Worm (Caenorhabditis elegans): ENCODE results near the gene F21C10.19.

Gene F21C10.19

ce11 chrV:9162118-9162729 lies 31.4 kb downstream of the F21C10.19 start:
- peak; percentile 96 for TF ChIP-seq set-16 (GFP tag; IDR thresholded peaks at IDR 0.05)
- TF ChIP-seq T26A8.4 (GFP tag; IDR thresholded peaks at IDR 0.05), result 0 out of 2 replicates have a peak, but pooled peaks have one; percentile 43
- no peak for TF ChIP-seq hlh-30 (tag; optimal IDR thresholded peaks at IDR 0.05; ENCODE audit: insufficient read depth)
- no peak for TF ChIP-seq daf-12 (tag; optimal IDR thresholded peaks at IDR 0.05)
- no peak for TF ChIP-seq lir-3 (tag; optimal IDR thresholded peaks at IDR 0.05)
- TF ChIP-seq egl-43 (GFP tag; IDR thresholded peaks at IDR 0.05), result 0 out of 2 replicates have a peak, but pooled peaks have one; percentile 32

- no peak for TF ChIP-seq ceh-28 (tag; optimal IDR thresholded peaks at IDR 0.05)
- no peak for TF ChIP-seq fkh-10 (GFP tag; optimal IDR thresholded peaks at IDR 0.05)
- no peak for TF ChIP-seq aly-2 (tag; optimal IDR thresholded peaks at IDR 0.05)
- TF ChIP-seq hlh-11 (tag; optimal IDR thresholded peaks at IDR 0.05), result no peak
- TF ChIP-seq egl-43 (GFP tag; IDR thresholded peaks at IDR 0.05), result no peak
- no peak for TF ChIP-seq nhr-102 (tag; optimal IDR thresholded peaks at IDR 0.05)
- TF ChIP-seq pqm-1 (tag; optimal IDR thresholded peaks at IDR 0.05), result no peak
- TF ChIP-seq F37D6.2 (tag; optimal IDR thresholded peaks at IDR 0.05), result no peak
- TF ChIP-seq lin-15B (tag; optimal IDR thresholded peaks at IDR 0.05), result no peak
- no peak for TF ChIP-seq unc-130 (GFP tag; optimal IDR thresholded peaks at IDR 0.05)
- TF ChIP-seq hif-1 (tag; optimal IDR thresholded peaks at IDR 0.05), result no peak
- TF ChIP-seq nhr-48 (tag; optimal IDR thresholded peaks at IDR 0.05), result no peak
Measured at ce11 chrV:9162955-9163468, 32.1 kb downstream of the F21C10.19 start, which contains the start of gene col-145. TSS of gene col-145 (minus strand) at chrV:9163005.

- TF ChIP-seq arid-1 (GFP tag; conservative IDR thresholded peaks at IDR 0.05), result no peak
- TF ChIP-seq unc-62 (GFP tag; optimal IDR thresholded peaks at IDR 0.05 in 1 of 2), result peak in 1 of 2 experiments; percentile 24
- no peak for TF ChIP-seq unc-62 (tag; optimal IDR thresholded peaks at IDR 0.05)
- TF ChIP-seq ama-1 (optimal IDR thresholded peaks at IDR 0.05), result peak; percentile 98
- TF ChIP-seq mes-2 (tag; optimal IDR thresholded peaks at IDR 0.05; ENCODE audit: poor library complexity, severe bottlenecking), result peak; percentile 35
- TF ChIP-seq lir-3 (tag; optimal IDR thresholded peaks at IDR 0.05), result no peak
- TF ChIP-seq T26A8.4 (GFP tag; IDR thresholded peaks at IDR 0.05), result 0 out of 2 replicates have a peak, but pooled peaks have one; percentile 52
- TF ChIP-seq hif-1 (tag; optimal IDR thresholded peaks at IDR 0.05), result no peak
- peak; percentile 39 for TF ChIP-seq mep-1 (tag; optimal IDR thresholded peaks at IDR 0.05)
- TF ChIP-seq pha-4 (GFP tag; IDR thresholded peaks at IDR 0.05), result no peak
- no peak for TF ChIP-seq pha-4 (tag; optimal IDR thresholded peaks at IDR 0.05)
- TF ChIP-seq nhr-11 (tag; optimal IDR thresholded peaks at IDR 0.05), result no peak
- no peak for TF ChIP-seq Y105C5A.15 (GFP tag; IDR thresholded peaks at IDR 0.05)
Measured at ce11 chrV:9163897-9164296, 33.0 kb downstream of the F21C10.19 start.

- TF ChIP-seq nhr-42 (GFP tag; IDR thresholded peaks at IDR 0.05), result 0 out of 2 replicates have a peak, but pooled peaks have one; percentile 18
- TF ChIP-seq T26A8.4 (GFP tag; IDR thresholded peaks at IDR 0.05), result 0 out of 2 replicates have a peak, but pooled peaks have one; percentile 33
- peak; percentile 76 for TF ChIP-seq nhr-25 (tag; optimal IDR thresholded peaks at IDR 0.05; ENCODE audit: borderline replicate concordance, insufficient read depth)
- no peak for TF ChIP-seq R02D3.7 (tag; optimal IDR thresholded peaks at IDR 0.05)
- no peak for TF ChIP-seq attf-4 (tag; optimal IDR thresholded peaks at IDR 0.05)
- TF ChIP-seq ceh-44 (GFP tag; IDR thresholded peaks at IDR 0.05), result no peak
- TF ChIP-seq ztf-7 (tag; optimal IDR thresholded peaks at IDR 0.05), result no peak
- TF ChIP-seq daf-16 (GFP tag; optimal IDR thresholded peaks at IDR 0.05), result no peak
- TF ChIP-seq daf-16 (tag; optimal IDR thresholded peaks at IDR 0.05), result no peak
- TF ChIP-seq snpc-1.2 (GFP tag; IDR thresholded peaks at IDR 0.05), result peak; percentile 35; the same call in 1 of the 2 replicates
- no peak for TF ChIP-seq lin-29 (GFP tag; IDR thresholded peaks at IDR 0.05)
- TF ChIP-seq nhr-28 (tag; optimal IDR thresholded peaks at IDR 0.05), result peak; percentile 41
- TF ChIP-seq ama-1 (optimal IDR thresholded peaks at IDR 0.05), result peak; percentile 95
- peak; percentile 3 for TF ChIP-seq mep-1 (tag; optimal IDR thresholded peaks at IDR 0.05)
- TF ChIP-seq hlh-30 (tag; optimal IDR thresholded peaks at IDR 0.05; ENCODE audit: insufficient read depth), result no peak
- peak in 1 of 2 experiments; percentile 66 for TF ChIP-seq unc-62 (GFP tag; optimal IDR thresholded peaks at IDR 0.05 in 1 of 2)
- TF ChIP-seq unc-62 (tag; optimal IDR thresholded peaks at IDR 0.05), result no peak
- peak; percentile 6 for TF ChIP-seq hlh-11 (tag; optimal IDR thresholded peaks at IDR 0.05)
- no peak for TF ChIP-seq madf-9 (GFP tag; conservative IDR thresholded peaks at IDR 0.05)
Measured at ce11 chrV:9165073-9165699, 34.3 kb downstream of the F21C10.19 start, which contains the start of gene col-10. TSS of gene col-10 (minus strand) at chrV:9165307.
